Worm (Caenorhabditis elegans): ENCODE data around the gene F13A2.2.

- TF ChIP-seq unc-62 (GFP tag; optimal IDR thresholded peaks at IDR 0.05), result no peak
- no peak for TF ChIP-seq attf-5 (GFP tag; optimal IDR thresholded peaks at IDR 0.05)
Observed at ce11 chrV:4428202-4428601, 43.8 kb upstream of the F13A2.2 start, which contains the start of gene Y47D7A.11.

Data from whole organism, young adult.